Fruit fly (Drosophila melanogaster) whole organism, wandering third instar larva: Measurements from ENCODE around the gene obst-A.
"Not testable (repeated sequence)": the region's sequence is repeated elsewhere in the genome, so short reads cannot be mapped to it uniquely, and the experiment has no call there.

Experiments used
- HLH106 ChIP-seq: fragments of 200-800 bp; optimal IDR thresholded peaks from 3 replicates; lab custom pipeline; 2019; ENCODE audit warnings: missing biosample characterization, mild to moderate bottlenecking, missing genetic modification characterization, moderate library complexity
- Hnf4 ChIP-seq: fragments of 200-800 bp; sonication (Bioruptor generic); optimal IDR thresholded peaks from 2 replicates; lab custom pipeline; 2016; ENCODE audit warnings: missing biosample characterization, mild to moderate bottlenecking, missing genetic modification characterization
- N ChIP-seq: fragments of >200 bp; optimal IDR thresholded peaks from 2 replicates; lab custom pipeline; 2018; ENCODE audit warnings: missing biosample characterization, missing external identifiers, missing genetic modification characterization
- br ChIP-seq: fragments of 200-800 bp; sonication (Bioruptor generic); optimal IDR thresholded peaks from 2 replicates; lab custom pipeline; 2016; ENCODE audit warnings: missing biosample characterization, missing genetic modification characterization
- ey ChIP-seq: fragments of 200-800 bp; sonication (Bioruptor generic); optimal IDR thresholded peaks from 2 replicates; lab custom pipeline; 2016; ENCODE audit warnings: missing biosample characterization, missing genetic modification characterization
- h ChIP-seq: fragments of 200-800 bp; sonication (Bioruptor generic); optimal IDR thresholded peaks from 3 replicates; lab custom pipeline; 2016; ENCODE audit warnings: missing biosample characterization, mild to moderate bottlenecking, missing genetic modification characterization

dm6 chrX:20209503-20209902 lies 30.2 kb upstream of the obst-A start, which contains the start of gene SdicB:
- not testable (repeated sequence) for TF ChIP-seq h (GFP tag; lab: Kevin White, UChicago); N (GFP tag; lab: Kevin White, UChicago); HLH106; Hnf4 (GFP tag; lab: Kevin White, UChicago); br; ey (GFP tag; lab: Kevin White, UChicago)
